Fruit fly (Drosophila melanogaster) whole organism, embryonic: ENCODE measurements around the gene Hph.

Experiments
- Asciz ChIP-seq: fragments of 200-800 bp; sonication (Bioruptor generic); optimal IDR thresholded peaks from 2 replicates; lab custom pipeline; 2017; ENCODE audit warnings: missing biosample characterization, mild to moderate bottlenecking, missing genetic modification characterization, missing genetic modification reagents
- B-H1 ChIP-seq: fragments of 200-800 bp; sonication (Bioruptor generic); IDR thresholded peaks from 3 replicates; pipeline ENCODE4 v1.3.6; 2022; ENCODE audit warnings: missing biosample characterization, missing genetic modification characterization
- BtbVII ChIP-seq: fragments of 200-800 bp; sonication (Bioruptor generic); optimal IDR thresholded peaks from 3 replicates; lab custom pipeline; 2017; ENCODE audit warnings: missing biosample characterization, mild to moderate bottlenecking, missing genetic modification characterization
- CG10147 ChIP-seq: fragments of 200-800 bp; sonication (Bioruptor generic); optimal IDR thresholded peaks from 2 replicates; lab custom pipeline; 2019; ENCODE audit warnings: missing biosample characterization, mild to moderate bottlenecking, missing genetic modification characterization, moderate library complexity
- CG10321 ChIP-seq: fragments of 200-800 bp; sonication (Bioruptor generic); IDR thresholded peaks from 2 replicates; pipeline ENCODE4 v1.3.6; 2022; ENCODE audit warnings: missing biosample characterization, missing genetic modification characterization
- CG11085 ChIP-seq: fragments of 200-800 bp; sonication (Bioruptor generic); IDR thresholded peaks from 2 replicates; pipeline ENCODE4 v1.3.6; 2022; ENCODE audit warnings: missing biosample characterization, missing genetic modification characterization
- CG11695 ChIP-seq: fragments of 200-800 bp; sonication (Bioruptor generic); IDR thresholded peaks from 3 replicates; pipeline ENCODE4 v1.3.6; 2022; ENCODE audit warnings: missing biosample characterization, missing genetic modification characterization
- CG11696 ChIP-seq: fragments of 200-800 bp; sonication (Bioruptor generic); IDR thresholded peaks from 2 replicates; pipeline ENCODE4 v1.3.6; 2022; ENCODE audit warnings: missing biosample characterization, missing genetic modification characterization
- CG12071 ChIP-seq: fragments of 200-800 bp; sonication (Bioruptor generic); optimal IDR thresholded peaks from 3 replicates; lab custom pipeline; 2018; ENCODE audit warnings: missing biosample characterization, mild to moderate bottlenecking, missing genetic modification characterization
- CG12299 ChIP-seq: fragments of 200-800 bp; sonication (Bioruptor generic); optimal IDR thresholded peaks from 2 replicates; lab custom pipeline; 2018; ENCODE audit warnings: missing biosample characterization, mild to moderate bottlenecking, missing genetic modification characterization
- CG13123 ChIP-seq: fragments of 200-800 bp; sonication (Bioruptor generic); optimal IDR thresholded peaks from 2 replicates; lab custom pipeline; 2016; ENCODE audit warnings: missing biosample characterization, missing genetic modification characterization
- CG16815 ChIP-seq: fragments of 200-800 bp; sonication (Bioruptor generic); optimal IDR thresholded peaks from 3 replicates; lab custom pipeline; 2017; ENCODE audit warnings: missing biosample characterization, mild to moderate bottlenecking, missing genetic modification characterization
- CG17385 ChIP-seq: fragments of 200-800 bp; sonication (Bioruptor generic); optimal IDR thresholded peaks from 3 replicates; lab custom pipeline; 2018; ENCODE audit warnings: missing biosample characterization, mild to moderate bottlenecking, missing genetic modification characterization
- CG18599 ChIP-seq: fragments of 200-800 bp; sonication (Bioruptor generic); optimal IDR thresholded peaks from 3 replicates; lab custom pipeline; 2017; ENCODE audit warnings: missing biosample characterization, missing genetic modification characterization, mild to moderate bottlenecking, moderate library complexity, missing genetic modification reagents
- CG2199 ChIP-seq: fragments of 200-800 bp; sonication (Bioruptor generic); IDR thresholded peaks from 3 replicates; pipeline ENCODE4 v1.3.6; 2022; ENCODE audit warnings: missing biosample characterization, missing genetic modification characterization
- CG2202 ChIP-seq: fragments of 200-800 bp; sonication (Bioruptor generic); optimal IDR thresholded peaks from 2 replicates; lab custom pipeline; 2018; ENCODE audit warnings: missing biosample characterization, mild to moderate bottlenecking, missing genetic modification characterization
- CG2875 ChIP-seq: fragments of 200-800 bp; sonication (Bioruptor generic); optimal IDR thresholded peaks from 2 replicates; lab custom pipeline; 2017; ENCODE audit warnings: missing biosample characterization, mild to moderate bottlenecking, missing genetic modification characterization, missing genetic modification reagents
- CG2889 ChIP-seq: fragments of 200-800 bp; sonication (Bioruptor generic); IDR thresholded peaks from 3 replicates; pipeline ENCODE4 v1.3.6; 2022; ENCODE audit warnings: missing biosample characterization, missing genetic modification characterization
- CG33557 ChIP-seq: fragments of 200-800 bp; sonication (Bioruptor generic); optimal IDR thresholded peaks from 2 replicates; lab custom pipeline; 2019; ENCODE audit warnings: missing biosample characterization, mild to moderate bottlenecking, missing genetic modification characterization, moderate library complexity
- CG3407 ChIP-seq: fragments of 200-800 bp; sonication (Bioruptor generic); optimal IDR thresholded peaks from 2 replicates; lab custom pipeline; 2018; ENCODE audit warnings: missing biosample characterization, mild to moderate bottlenecking, missing genetic modification characterization
- CG4820 ChIP-seq: fragments of 200-800 bp; sonication (Bioruptor generic); optimal IDR thresholded peaks from 3 replicates; lab custom pipeline; 2016; ENCODE audit warnings: missing biosample characterization, missing genetic modification characterization
- CG6689 ChIP-seq: fragments of 200-800 bp; sonication (Bioruptor generic); IDR thresholded peaks from 2 replicates; pipeline ENCODE4 v1.3.6; 2022; ENCODE audit warnings: missing biosample characterization, missing genetic modification characterization
- CG7745 ChIP-seq: fragments of 200-800 bp; sonication (Bioruptor generic); optimal IDR thresholded peaks from 2 replicates; lab custom pipeline; 2018; ENCODE audit warnings: missing biosample characterization, mild to moderate bottlenecking, missing genetic modification characterization, moderate library complexity
- CG7963 ChIP-seq: fragments of 200-800 bp; sonication (Bioruptor generic); IDR thresholded peaks from 3 replicates; pipeline ENCODE4 v1.3.6; 2022; ENCODE audit warnings: missing biosample characterization, missing genetic modification characterization; ENCODE audit not compliant: partially characterized antibody
- CG8765 ChIP-seq: fragments of 200-800 bp; sonication (Bioruptor generic); IDR thresholded peaks from 2 replicates; pipeline ENCODE4 v1.3.6; 2022; ENCODE audit warnings: missing biosample characterization, missing genetic modification characterization
- CG9797 ChIP-seq: fragments of 200-800 bp; sonication (Bioruptor generic); optimal IDR thresholded peaks from 3 replicates; lab custom pipeline; 2018; ENCODE audit warnings: missing biosample characterization, mild to moderate bottlenecking, missing genetic modification characterization
- Dip2 ChIP-seq: fragments of 200-800 bp; sonication (Bioruptor generic); IDR thresholded peaks from 2 replicates; pipeline ENCODE4 v1.3.6; 2022; ENCODE audit warnings: missing biosample characterization, missing genetic modification characterization
- HLH3B ChIP-seq: fragments of 200-800 bp; sonication (Bioruptor generic); IDR thresholded peaks from 2 replicates; pipeline ENCODE4 v1.3.6; 2022; ENCODE audit warnings: missing biosample characterization, missing genetic modification characterization
- Hey ChIP-seq: fragments of 200-800 bp; sonication (Bioruptor generic); optimal IDR thresholded peaks from 3 replicates; lab custom pipeline; 2018; ENCODE audit warnings: missing biosample characterization, mild to moderate bottlenecking, missing genetic modification characterization
- HmgZ ChIP-seq: fragments of 200-800 bp; sonication (Bioruptor generic); optimal IDR thresholded peaks from 2 replicates; lab custom pipeline; 2018; ENCODE audit warnings: missing biosample characterization, mild to moderate bottlenecking, missing genetic modification characterization
- Hr3 ChIP-seq: fragments of 200-800 bp; sonication (Bioruptor generic); optimal IDR thresholded peaks from 3 replicates; lab custom pipeline; 2016; ENCODE audit warnings: missing biosample characterization, missing genetic modification characterization
- MESR4 ChIP-seq: fragments of 200-800 bp; sonication (Bioruptor generic); optimal IDR thresholded peaks from 2 replicates; lab custom pipeline; 2018; ENCODE audit warnings: missing biosample characterization, mild to moderate bottlenecking, missing genetic modification characterization, moderate library complexity
- Nf-YA ChIP-seq: fragments of 200-800 bp; sonication (Bioruptor generic); IDR thresholded peaks from 2 replicates; pipeline ENCODE4 v1.3.6; 2022; ENCODE audit warnings: missing biosample characterization, missing genetic modification characterization
- Nf-YC ChIP-seq: fragments of 200-800 bp; optimal IDR thresholded peaks from 3 replicates; lab custom pipeline; 2019; ENCODE audit warnings: missing biosample characterization, mild to moderate bottlenecking, missing genetic modification characterization, moderate library complexity
- Oaz ChIP-seq: fragments of 200-800 bp; sonication (Bioruptor generic); IDR thresholded peaks from 2 replicates; pipeline ENCODE4 v1.3.6; 2022; ENCODE audit warnings: missing biosample characterization, missing genetic modification characterization
- Sin3A ChIP-seq: fragments of >200 bp; optimal IDR thresholded peaks from 2 replicates; lab custom pipeline; 2018
- TFAM ChIP-seq: fragments of 200-800 bp; sonication (Bioruptor generic); optimal IDR thresholded peaks from 2 replicates; lab custom pipeline; 2017; ENCODE audit warnings: missing biosample characterization, missing genetic modification characterization, inconsistent platforms
- bowl ChIP-seq: fragments of 200-800 bp; sonication (Bioruptor generic); IDR thresholded peaks from 2 replicates; pipeline ENCODE4 v1.3.6; 2022; ENCODE audit warnings: missing biosample characterization, missing genetic modification characterization
- br ChIP-seq: fragments of >200 bp; optimal IDR thresholded peaks from 2 replicates; lab custom pipeline; 2017
- btn ChIP-seq: fragments of 200-800 bp; sonication (Bioruptor generic); optimal IDR thresholded peaks from 2 replicates; lab custom pipeline; 2016; ENCODE audit warnings: missing biosample characterization, missing genetic modification characterization
- chn ChIP-seq: fragments of 200-800 bp; sonication (Bioruptor generic); optimal IDR thresholded peaks from 2 replicates; lab custom pipeline; 2016; ENCODE audit warnings: missing biosample characterization, missing genetic modification characterization
- ewg ChIP-seq: fragments of 200-800 bp; sonication (Bioruptor generic); optimal IDR thresholded peaks from 3 replicates; lab custom pipeline; 2017; ENCODE audit warnings: mild to moderate bottlenecking, missing biosample characterization, missing genetic modification reagents, missing genetic modification characterization
- fd96Cb ChIP-seq: fragments of 200-800 bp; sonication (Bioruptor generic); optimal IDR thresholded peaks from 2 replicates; lab custom pipeline; 2018; ENCODE audit warnings: missing biosample characterization, mild to moderate bottlenecking, missing genetic modification characterization, moderate library complexity
- gcm2 ChIP-seq: fragments of 200-800 bp; sonication (Bioruptor generic); optimal IDR thresholded peaks from 2 replicates; lab custom pipeline; 2016; ENCODE audit warnings: missing biosample characterization, missing genetic modification characterization
- ind ChIP-seq: fragments of 200-800 bp; sonication (Bioruptor generic); optimal IDR thresholded peaks from 3 replicates; lab custom pipeline; 2016; ENCODE audit warnings: missing biosample characterization, missing genetic modification characterization
- pum ChIP-seq: fragments of 200-800 bp; sonication (Bioruptor generic); optimal IDR thresholded peaks from 2 replicates; lab custom pipeline; 2016; ENCODE audit warnings: missing biosample characterization, missing genetic modification characterization
- repo ChIP-seq: fragments of 200-800 bp; sonication (Bioruptor generic); optimal IDR thresholded peaks from 2 replicates; lab custom pipeline; 2016; ENCODE audit warnings: missing biosample characterization, missing genetic modification characterization
- run ChIP-seq: fragments of 200-800 bp; sonication (Bioruptor generic); optimal IDR thresholded peaks from 3 replicates; lab custom pipeline; 2018; ENCODE audit warnings: missing biosample characterization, mild to moderate bottlenecking, missing genetic modification characterization
- seq ChIP-seq: fragments of 200-800 bp; sonication (Bioruptor generic); IDR thresholded peaks from 2 replicates; pipeline ENCODE4 v1.3.6; 2022; ENCODE audit warnings: missing biosample characterization, missing genetic modification characterization
- sisA ChIP-seq: fragments of 200-800 bp; sonication (Bioruptor generic); IDR thresholded peaks from 2 replicates; pipeline ENCODE4 v1.3.6; 2022; ENCODE audit warnings: missing biosample characterization, missing genetic modification characterization
- vnd ChIP-seq: fragments of 200-800 bp; sonication (Bioruptor generic); IDR thresholded peaks from 3 replicates; pipeline ENCODE4 v1.3.6; 2022; ENCODE audit warnings: missing biosample characterization, missing genetic modification characterization; ENCODE audit not compliant: partially characterized antibody

Gene Hph

DNA sequence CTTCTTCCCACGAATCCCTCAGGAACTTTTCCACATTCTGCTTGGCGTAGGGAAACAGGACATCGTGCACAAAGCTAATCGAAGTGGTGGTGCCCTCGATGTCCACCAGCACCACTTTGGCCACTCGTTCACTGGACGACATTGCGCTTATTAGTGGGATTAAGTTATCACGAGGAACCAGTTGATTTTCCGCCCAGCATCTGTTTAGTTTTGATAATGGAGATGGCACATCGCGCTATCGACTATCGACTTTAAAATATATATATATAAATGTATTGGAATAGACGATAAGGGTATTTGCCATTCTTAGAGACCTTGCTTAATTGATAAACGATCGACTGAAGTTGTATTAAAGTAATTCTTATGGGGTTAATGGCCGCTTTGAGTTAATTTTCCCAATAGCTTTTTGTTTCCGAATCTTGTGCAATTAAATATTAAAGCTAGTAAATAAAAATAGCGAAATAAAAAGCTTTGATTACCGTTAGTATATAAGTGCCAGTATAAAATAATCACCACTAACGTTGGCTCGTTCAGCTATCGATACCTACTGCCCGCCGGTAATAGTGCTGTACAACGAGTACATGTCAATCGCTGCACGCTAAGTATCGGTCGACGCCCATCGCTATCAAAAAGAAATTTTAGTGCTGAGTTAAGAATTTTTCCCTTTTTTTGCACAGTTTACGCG lies at the start of gene Hph, which contains the start of gene Enoph (continued):
- TF ChIP-seq bowl (GFP tag; lab: Robert Waterston, UW) (no peak), CG2199 (GFP tag; lab: Robert Waterston, UW) (no peak), br (no peak), CG2202 (tag; lab: Kevin White, UChicago) (no peak), CG2889 (no peak), HmgZ (peak; percentile 49), Nf-YC (tag; lab: Kevin White, UChicago) (peak; percentile 69), ind (GFP tag; lab: Kevin White, UChicago) (peak; percentile 69), CG3407 (GFP tag; lab: Kevin White, UChicago) (peak; percentile 33), CG4820 (peak; percentile 65), Hr3 (GFP tag; lab: Kevin White, UChicago) (peak; percentile 70), CG2875 (GFP tag; lab: Kevin White, UChicago) (no peak), btn (GFP tag; lab: Kevin White, UChicago) (no peak), pum (GFP tag; lab: Kevin White, UChicago) (peak; percentile 34), CG10147 (GFP tag; lab: Kevin White, UChicago) (peak; percentile 79), Oaz (GFP tag; lab: Robert Waterston, UW) (peak; percentile 46; the same call in 1 of the 2 replicates), CG9797 (peak; percentile 35), Hey (tag; lab: Kevin White, UChicago) (no peak), CG11695 (GFP tag; lab: Robert Waterston, UW) (0 out of 3 replicates have a peak, but pooled peaks have one; percentile 42), Sin3A (lab: Kevin White, UChicago) (peak; percentile 69), vnd (peak; percentile 80), CG7963 (peak; percentile 58; the same call in 2 of the 3 replicates), CG16815 (GFP tag; lab: Kevin White, UChicago) (peak; percentile 22), CG8765 (GFP tag; lab: Robert Waterston, UW) (peak; percentile 39; the same call in 1 of the 2 replicates), CG10321 (no peak), run (no peak), CG7745 (tag; lab: Kevin White, UChicago) (no peak), ewg (GFP tag; lab: Kevin White, UChicago) (peak; percentile 31), CG33557 (GFP tag; lab: Kevin White, UChicago) (peak; percentile 50), sisA (GFP tag; lab: Robert Waterston, UW) (peak; percentile 41), CG12071 (no peak), Dip2 (no peak), BtbVII (GFP tag; lab: Kevin White, UChicago) (peak; percentile 47), fd96Cb (peak; percentile 56), CG18599 (GFP tag; lab: Kevin White, UChicago) (peak; percentile 72), MESR4 (GFP tag; lab: Kevin White, UChicago) (no peak), CG11085 (GFP tag; lab: Robert Waterston, UW) (no peak; the same call in 1 of the 2 replicates), Asciz (GFP tag; lab: Kevin White, UChicago) (no peak), seq (GFP tag; lab: Robert Waterston, UW) (0 out of 2 replicates have a peak, but pooled peaks have one; percentile 28), repo (GFP tag; lab: Kevin White, UChicago) (peak; percentile 22), CG11696 (GFP tag; lab: Robert Waterston, UW) (no peak), CG13123 (GFP tag; lab: Kevin White, UChicago) (no peak), CG6689 (peak; percentile 50; the same call in 1 of the 2 replicates), CG12299 (tag; lab: Kevin White, UChicago) (peak; percentile 30), B-H1 (GFP tag; lab: Robert Waterston, UW) (no peak), chn (GFP tag; lab: Kevin White, UChicago) (peak; percentile 11), gcm2 (GFP tag; lab: Kevin White, UChicago) (peak; percentile 40), CG17385 (GFP tag; lab: Kevin White, UChicago) (peak; percentile 46), Nf-YA (no peak), TFAM (GFP tag; lab: Kevin White, UChicago) (no peak), HLH3B (peak; percentile 48; the same call in 1 of the 2 replicates)
